Fruit fly (Drosophila melanogaster) whole organism, embryonic: ENCODE data around the gene CG34026.
A peak's percentile ranks its signal among the peaks of the same experiment; 100 is the strongest.

Experiments used
- Abd-B ChIP-seq: fragments of 200-800 bp; sonication (Bioruptor generic); optimal IDR thresholded peaks from 2 replicates; lab custom pipeline; 2018; ENCODE audit warnings: missing biosample characterization, mild to moderate bottlenecking, missing genetic modification characterization, moderate library complexity
- B-H2 ChIP-seq: fragments of 200-800 bp; sonication (Bioruptor generic); optimal IDR thresholded peaks from 2 replicates; lab custom pipeline; 2018; ENCODE audit warnings: missing biosample characterization, mild to moderate bottlenecking, missing genetic modification characterization
- Bteb2 ChIP-seq: fragments of 200-800 bp; sonication (Bioruptor generic); optimal IDR thresholded peaks from 2 replicates; lab custom pipeline; 2016; ENCODE audit warnings: missing biosample characterization, missing genetic modification characterization
- CG10543 ChIP-seq: fragments of 200-800 bp; sonication (Bioruptor generic); optimal IDR thresholded peaks from 3 replicates; lab custom pipeline; 2017; ENCODE audit warnings: missing biosample characterization, mild to moderate bottlenecking, missing genetic modification characterization, moderate library complexity
- CG12744 ChIP-seq: fragments of 200-800 bp; sonication (Bioruptor generic); optimal IDR thresholded peaks from 2 replicates; lab custom pipeline; 2016; ENCODE audit warnings: missing biosample characterization, missing genetic modification characterization
- CG12769 ChIP-seq: fragments of 200-800 bp; sonication (Bioruptor generic); optimal IDR thresholded peaks from 2 replicates; lab custom pipeline; 2019; ENCODE audit warnings: missing biosample characterization, mild to moderate bottlenecking, missing genetic modification characterization, moderate library complexity
- CG13123 ChIP-seq: fragments of 200-800 bp; sonication (Bioruptor generic); optimal IDR thresholded peaks from 2 replicates; lab custom pipeline; 2016; ENCODE audit warnings: missing biosample characterization, missing genetic modification characterization
- CG14014 ChIP-seq: fragments of 200-800 bp; sonication (Bioruptor generic); IDR thresholded peaks from 2 replicates; pipeline ENCODE4 v1.3.6; 2022; ENCODE audit warnings: missing biosample characterization, missing genetic modification characterization
- CG15011 ChIP-seq: fragments of 200-800 bp; sonication (Bioruptor generic); optimal IDR thresholded peaks from 3 replicates; lab custom pipeline; 2018; ENCODE audit warnings: missing biosample characterization, mild to moderate bottlenecking, missing genetic modification characterization
- CG15269 ChIP-seq: fragments of 200-800 bp; sonication (Bioruptor generic); optimal IDR thresholded peaks from 2 replicates; lab custom pipeline; 2018; ENCODE audit warnings: missing biosample characterization, mild to moderate bottlenecking, missing genetic modification characterization, moderate library complexity
- CG1602 ChIP-seq: fragments of 200-800 bp; sonication (Bioruptor generic); optimal IDR thresholded peaks from 3 replicates; lab custom pipeline; 2016; ENCODE audit warnings: missing biosample characterization, missing genetic modification characterization
- CG1603 ChIP-seq: fragments of 200-800 bp; sonication (Bioruptor generic); optimal IDR thresholded peaks from 2 replicates; lab custom pipeline; 2019; ENCODE audit warnings: missing biosample characterization, mild to moderate bottlenecking, missing genetic modification characterization, moderate library complexity
- CG1792 ChIP-seq: fragments of 200-800 bp; sonication (Bioruptor generic); optimal IDR thresholded peaks from 2 replicates; lab custom pipeline; 2016; ENCODE audit warnings: missing biosample characterization, missing genetic modification characterization
- CG2875 ChIP-seq: fragments of 200-800 bp; sonication (Bioruptor generic); optimal IDR thresholded peaks from 2 replicates; lab custom pipeline; 2017; ENCODE audit warnings: missing biosample characterization, mild to moderate bottlenecking, missing genetic modification characterization, missing genetic modification reagents
- CG3163 ChIP-seq: fragments of 200-800 bp; sonication (Bioruptor generic); optimal IDR thresholded peaks from 3 replicates; lab custom pipeline; 2016; ENCODE audit warnings: missing biosample characterization, missing genetic modification characterization
- CG32772 ChIP-seq: fragments of 200-800 bp; sonication (Bioruptor generic); IDR thresholded peaks from 2 replicates; pipeline ENCODE4 v1.3.6; 2022; ENCODE audit warnings: missing biosample characterization, missing genetic modification characterization
- CG4282 ChIP-seq: fragments of 200-800 bp; sonication (Bioruptor generic); optimal IDR thresholded peaks from 2 replicates; lab custom pipeline; 2016; ENCODE audit warnings: missing biosample characterization, missing genetic modification characterization
- CG7372 ChIP-seq: fragments of 200-800 bp; sonication (Bioruptor generic); IDR thresholded peaks from 2 replicates; pipeline ENCODE4 v1.3.6; 2022; ENCODE audit warnings: missing biosample characterization, missing genetic modification characterization
- CG8290 ChIP-seq, 3 experiments: fragments of 200-800 bp; sonication (Bioruptor generic); optimal IDR thresholded peaks; 2 replicates each; lab custom pipeline; 2016 to 2019; ENCODE audit warnings: missing biosample characterization in 3 of 3, missing genetic modification characterization in 3 of 3, mild to moderate bottlenecking in 2 of 3, moderate library complexity in 1 of 3
- CrebB ChIP-seq: fragments of 200-800 bp; sonication (Bioruptor generic); optimal IDR thresholded peaks from 3 replicates; lab custom pipeline; 2018; ENCODE audit warnings: missing biosample characterization, mild to moderate bottlenecking, missing genetic modification characterization
- HmgZ ChIP-seq: fragments of 200-800 bp; sonication (Bioruptor generic); optimal IDR thresholded peaks from 2 replicates; lab custom pipeline; 2018; ENCODE audit warnings: missing biosample characterization, mild to moderate bottlenecking, missing genetic modification characterization
- Hmr ChIP-seq: fragments of 200-800 bp; sonication (Bioruptor generic); optimal IDR thresholded peaks from 3 replicates; lab custom pipeline; 2017; ENCODE audit warnings: mild to moderate bottlenecking, missing biosample characterization, missing genetic modification reagents, missing genetic modification characterization
- Hsf ChIP-seq: fragments of 200-800 bp; sonication (Bioruptor generic); optimal IDR thresholded peaks from 3 replicates; lab custom pipeline; 2016; ENCODE audit warnings: missing biosample characterization, missing genetic modification characterization
- Meics ChIP-seq: fragments of 200-800 bp; sonication (Bioruptor generic); optimal IDR thresholded peaks from 2 replicates; lab custom pipeline; 2017; ENCODE audit warnings: missing biosample characterization, mild to moderate bottlenecking, missing genetic modification characterization
- Mes4 ChIP-seq: fragments of 200-800 bp; sonication (Bioruptor generic); optimal IDR thresholded peaks from 2 replicates; lab custom pipeline; 2016; ENCODE audit warnings: missing biosample characterization, missing genetic modification characterization
- Nf-YA ChIP-seq: fragments of 200-800 bp; sonication (Bioruptor generic); IDR thresholded peaks from 2 replicates; pipeline ENCODE4 v1.3.6; 2022; ENCODE audit warnings: missing biosample characterization, missing genetic modification characterization
- Scr ChIP-seq: fragments of 200-800 bp; sonication (Bioruptor generic); IDR thresholded peaks from 2 replicates; pipeline ENCODE4 v1.3.6; 2022; ENCODE audit warnings: missing biosample characterization, missing genetic modification characterization; ENCODE audit not compliant: partially characterized antibody
- Six4 ChIP-seq: fragments of 200-800 bp; sonication (Bioruptor generic); optimal IDR thresholded peaks from 2 replicates; lab custom pipeline; 2016; ENCODE audit warnings: missing biosample characterization, missing genetic modification characterization
- Xrp1 ChIP-seq: fragments of 200-800 bp; sonication (Bioruptor generic); IDR thresholded peaks from 2 replicates; pipeline ENCODE4 v1.3.6; 2022; ENCODE audit warnings: missing biosample characterization, missing genetic modification characterization
- bbx ChIP-seq: fragments of 200-800 bp; sonication (Bioruptor generic); IDR thresholded peaks from 2 replicates; pipeline ENCODE4 v1.3.6; 2022; ENCODE audit warnings: missing biosample characterization, missing genetic modification characterization; ENCODE audit not compliant: partially characterized antibody
- corto ChIP-seq: fragments of 200-800 bp; sonication (Bioruptor generic); optimal IDR thresholded peaks from 2 replicates; lab custom pipeline; 2016; ENCODE audit warnings: missing biosample characterization, mild to moderate bottlenecking, missing genetic modification characterization, moderate library complexity
- dan ChIP-seq: fragments of 200-800 bp; sonication (Bioruptor generic); IDR thresholded peaks from 2 replicates; pipeline ENCODE4 v1.3.6; 2022; ENCODE audit warnings: missing biosample characterization, missing genetic modification characterization
- dati ChIP-seq: fragments of 200-800 bp; sonication (Bioruptor generic); IDR thresholded peaks from 2 replicates; pipeline ENCODE4 v1.3.6; 2022; ENCODE audit warnings: missing biosample characterization, missing genetic modification characterization
- disco-r ChIP-seq: fragments of 200-800 bp; sonication (Bioruptor generic); optimal IDR thresholded peaks from 2 replicates; lab custom pipeline; 2016; ENCODE audit warnings: missing biosample characterization, missing genetic modification characterization
- dpn ChIP-seq, 2 experiments: fragments of 200-800 bp; sonication (Bioruptor generic); optimal IDR thresholded peaks; 3 replicates each; lab custom pipeline; 2016; ENCODE audit warnings: missing biosample characterization in 2 of 2, missing genetic modification characterization in 2 of 2
- ewg ChIP-seq: fragments of 200-800 bp; sonication (Bioruptor generic); optimal IDR thresholded peaks from 3 replicates; lab custom pipeline; 2017; ENCODE audit warnings: mild to moderate bottlenecking, missing biosample characterization, missing genetic modification reagents, missing genetic modification characterization
- fd3F ChIP-seq: fragments of 200-800 bp; sonication (Bioruptor generic); optimal IDR thresholded peaks from 2 replicates; lab custom pipeline; 2018; ENCODE audit warnings: missing biosample characterization, mild to moderate bottlenecking, missing genetic modification characterization, moderate library complexity
- h ChIP-seq: fragments of >200 bp; optimal IDR thresholded peaks from 2 replicates; lab custom pipeline; 2017
- inv ChIP-seq: fragments of 200-800 bp; sonication (Bioruptor generic); IDR thresholded peaks from 2 replicates; pipeline ENCODE4 v1.3.6; 2022; ENCODE audit warnings: missing biosample characterization, missing genetic modification characterization; ENCODE audit not compliant: partially characterized antibody
- jumu ChIP-seq: fragments of 200-800 bp; sonication (Bioruptor generic); optimal IDR thresholded peaks from 3 replicates; lab custom pipeline; 2016; ENCODE audit warnings: missing biosample characterization, missing genetic modification characterization
- lbe ChIP-seq: fragments of 200-800 bp; sonication (Bioruptor generic); optimal IDR thresholded peaks from 2 replicates; lab custom pipeline; 2016; ENCODE audit warnings: missing biosample characterization, mild to moderate bottlenecking, missing genetic modification characterization
- nom ChIP-seq: fragments of 200-800 bp; sonication (Bioruptor generic); optimal IDR thresholded peaks from 2 replicates; lab custom pipeline; 2017; ENCODE audit warnings: missing biosample characterization, missing genetic modification characterization, mild to moderate bottlenecking, moderate library complexity, missing genetic modification reagents
- pan ChIP-seq, 4 experiments: fragments of >200 bp in 3 of 4; fragments of 200-800 bp in 1 of 4; sonication (Bioruptor generic) in 1 of 4; optimal IDR thresholded peaks in 3 of 4; IDR thresholded peaks in 1 of 4; 2 replicates each; pipeline versions ENCODE4 v1.3.6 to Lab custom; 2017 to 2022; ENCODE audit warnings: missing biosample characterization in 2 of 4, missing genetic modification characterization in 2 of 4, mixed read lengths in 1 of 4
- sd ChIP-seq: fragments of 200-800 bp; sonication (Bioruptor generic); optimal IDR thresholded peaks from 3 replicates; lab custom pipeline; 2018; ENCODE audit warnings: missing biosample characterization, mild to moderate bottlenecking, missing genetic modification characterization, moderate library complexity
- sens-2 ChIP-seq: fragments of 200-800 bp; sonication (Bioruptor generic); IDR thresholded peaks from 2 replicates; pipeline ENCODE4 v1.3.6; 2022; ENCODE audit warnings: missing biosample characterization, missing genetic modification characterization
- sqz ChIP-seq: fragments of 200-800 bp; sonication (Bioruptor generic); optimal IDR thresholded peaks from 3 replicates; lab custom pipeline; 2018; ENCODE audit warnings: missing biosample characterization, mild to moderate bottlenecking, missing genetic modification characterization
- sug ChIP-seq: fragments of 200-800 bp; optimal IDR thresholded peaks from 2 replicates; lab custom pipeline; 2019; ENCODE audit warnings: missing biosample characterization, mild to moderate bottlenecking, missing genetic modification characterization, moderate library complexity
- vfl ChIP-seq: fragments of 200-800 bp; sonication (Bioruptor generic); optimal IDR thresholded peaks from 2 replicates; lab custom pipeline; 2016; ENCODE audit warnings: missing biosample characterization, missing genetic modification characterization
- wdn ChIP-seq: fragments of 200-800 bp; sonication (Bioruptor generic); IDR thresholded peaks from 2 replicates; pipeline ENCODE4 v1.3.6; 2022; ENCODE audit warnings: missing biosample characterization, missing genetic modification characterization
- wek ChIP-seq: fragments of 200-800 bp; sonication (Bioruptor generic); optimal IDR thresholded peaks from 3 replicates; lab custom pipeline; 2018; ENCODE audit warnings: missing biosample characterization, mild to moderate bottlenecking, missing genetic modification characterization, moderate library complexity

Gene CG34026

DNA sequence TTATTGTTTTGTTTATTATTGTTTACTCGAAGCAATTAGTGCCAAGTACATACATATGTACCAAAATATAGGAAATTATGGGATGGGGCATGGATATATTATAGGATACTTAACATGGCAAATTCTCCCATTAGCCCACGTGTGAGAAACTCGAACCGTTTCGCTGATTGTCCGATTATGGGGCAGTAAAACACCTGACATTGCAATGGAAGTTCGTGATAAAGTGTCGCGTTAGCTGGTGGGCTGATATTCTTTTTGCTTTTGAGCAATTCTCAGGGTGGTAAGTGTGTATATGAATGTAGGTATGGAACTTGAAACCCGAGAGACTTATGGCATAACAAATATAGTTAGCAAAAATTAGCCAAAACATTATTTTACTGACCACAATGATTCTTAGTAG, 44.4 kb downstream of the CG34026 start:
- peak; percentile 22 for TF ChIP-seq CG12769 (tag; lab: Kevin White, UChicago)
- TF ChIP-seq sd (tag; lab: Kevin White, UChicago) = no peak
- TF ChIP-seq CG3163 (GFP tag; lab: Kevin White, UChicago) = no peak
- no peak for TF ChIP-seq corto (GFP tag; lab: Kevin White, UChicago)
- no peak for TF ChIP-seq dpn (GFP tag; optimal IDR thresholded peaks at IDR 0.05; lab: Kevin White, UChicago)
- no peak for TF ChIP-seq CG32772 (GFP tag; lab: Robert Waterston, UW)
- TF ChIP-seq jumu (GFP tag; lab: Kevin White, UChicago) = no peak
- TF ChIP-seq wek (GFP tag; lab: Kevin White, UChicago) = no peak
- no peak for TF ChIP-seq CG4282 (GFP tag; lab: Kevin White, UChicago)
- no peak for TF ChIP-seq CG12744
- peak; percentile 15; the same call in 1 of the 2 replicates for TF ChIP-seq CG14014 (GFP tag; lab: Robert Waterston, UW)
- peak; percentile 11 for TF ChIP-seq Hmr (GFP tag; lab: Kevin White, UChicago)
- no peak for TF ChIP-seq Mes4
- no peak for TF ChIP-seq B-H2 (GFP tag; lab: Kevin White, UChicago)
- TF ChIP-seq inv = no peak
- TF ChIP-seq HmgZ = no peak
- peak; percentile 14 for TF ChIP-seq fd3F (GFP tag; lab: Kevin White, UChicago)
- no peak for TF ChIP-seq Hsf (GFP tag; lab: Kevin White, UChicago)
- peak; percentile 7 for TF ChIP-seq CG10543 (GFP tag; lab: Kevin White, UChicago)
- peak; percentile 60 for TF ChIP-seq sug (tag; lab: Kevin White, UChicago)
- TF ChIP-seq CG15269 = peak; percentile 26
- no peak for TF ChIP-seq Scr
- TF ChIP-seq lbe (GFP tag; lab: Kevin White, UChicago) = no peak
- TF ChIP-seq bbx (GFP tag; lab: Robert Waterston, UW) = no peak
- TF ChIP-seq dan (GFP tag; lab: Robert Waterston, UW) = no peak
- TF ChIP-seq vfl (GFP tag; lab: Kevin White, UChicago) = no peak
- TF ChIP-seq CG8290 (GFP tag; optimal IDR thresholded peaks at IDR 0.05; lab: Kevin White, UChicago) = no peak
- TF ChIP-seq CG8290 (tag; optimal IDR thresholded peaks at IDR 0.05; lab: Kevin White, UChicago) = peak in 1 of 2 experiments; percentile 47
- no peak for TF ChIP-seq Nf-YA
- no peak for TF ChIP-seq Six4 (GFP tag; lab: Kevin White, UChicago)
- TF ChIP-seq Xrp1 = no peak
- TF ChIP-seq CG1603 (tag; lab: Kevin White, UChicago) = no peak
- TF ChIP-seq CG1792 (GFP tag; lab: Kevin White, UChicago) = no peak
- TF ChIP-seq wdn (GFP tag; lab: Robert Waterston, UW) = no peak
- peak; percentile 4 for TF ChIP-seq CrebB (tag; lab: Kevin White, UChicago)
- TF ChIP-seq CG15011 (GFP tag; lab: Kevin White, UChicago) = no peak
- no peak for TF ChIP-seq pan (optimal IDR thresholded peaks at IDR 0.05; lab: Kevin White, UChicago)
- no peak for TF ChIP-seq pan (GFP tag; optimal IDR thresholded peaks at IDR 0.05 in 1 of 2, IDR thresholded peaks at IDR 0.05 in 1 of 2)
- TF ChIP-seq CG7372 (GFP tag; lab: Robert Waterston, UW) = no peak
- no peak for TF ChIP-seq sqz (GFP tag; lab: Kevin White, UChicago)
- TF ChIP-seq, all 482 proteins: peak for 9

DNA sequence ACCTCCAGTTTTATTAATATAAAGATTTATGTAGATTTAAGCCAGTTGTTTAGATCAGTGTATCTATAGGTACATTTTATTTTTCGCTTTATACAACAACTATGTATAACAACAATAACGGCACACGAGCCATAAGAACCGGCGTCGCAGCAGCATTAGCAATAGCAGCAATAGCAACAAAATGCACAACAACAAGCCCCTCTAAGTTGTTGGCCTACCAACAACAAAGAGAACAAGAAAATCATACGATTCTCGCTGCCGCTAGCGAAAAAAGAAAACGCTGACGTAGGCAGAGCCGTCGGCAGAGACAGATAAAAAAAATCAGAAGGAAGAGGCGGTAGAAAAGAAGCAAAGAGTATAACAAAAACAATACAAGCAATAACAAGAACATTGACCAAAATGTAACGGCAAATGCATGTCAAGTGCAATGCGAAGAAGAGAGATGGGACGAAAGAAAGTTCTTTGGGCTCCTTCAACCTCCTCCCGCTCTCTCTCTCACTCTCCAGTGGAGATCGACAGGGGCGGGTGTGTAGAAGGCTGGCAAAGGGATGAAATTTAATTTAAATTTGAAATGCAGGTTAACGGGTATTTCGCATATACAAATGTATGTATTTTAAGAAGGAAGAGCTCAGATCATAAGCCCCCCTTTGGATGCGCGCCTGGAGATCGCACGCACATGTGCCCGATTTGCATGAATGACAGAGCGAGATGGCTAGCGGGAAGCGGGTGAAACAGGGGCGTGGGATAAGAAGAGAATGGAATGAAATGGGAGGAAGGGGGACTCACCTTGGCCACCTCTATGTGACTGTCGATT, 45.3 kb downstream of the CG34026 start:
- peak; percentile 98 for TF ChIP-seq Abd-B (GFP tag; lab: Kevin White, UChicago)
- peak; percentile 97 for TF ChIP-seq dati (GFP tag; lab: Robert Waterston, UW)
- peak; percentile 98 for TF ChIP-seq Six4 (GFP tag; lab: Kevin White, UChicago)
- TF ChIP-seq CG13123 (GFP tag; lab: Kevin White, UChicago) = peak; percentile 98
- peak; percentile 97 for TF ChIP-seq disco-r
- TF ChIP-seq Meics (GFP tag; lab: Kevin White, UChicago) = peak; percentile 96
- peak; percentile 96 for TF ChIP-seq nom (GFP tag; lab: Kevin White, UChicago)
- TF ChIP-seq CG1602 (GFP tag; lab: Kevin White, UChicago) = peak; percentile 99
- TF ChIP-seq sens-2 = peak; percentile 98
- TF ChIP-seq h = no peak
- TF ChIP-seq ewg (GFP tag; lab: Kevin White, UChicago) = peak; percentile 98
- TF ChIP-seq CG2875 = peak; percentile 99
- peak; percentile 98 for TF ChIP-seq Bteb2 (GFP tag; lab: Kevin White, UChicago)
